Worm (Caenorhabditis elegans): Measurements from ENCODE around the gene srab-21.

The srab-21 gene

ce11 chrV:3424341-3424740 is at the start of gene srab-21:
srab-21 (minus strand) TSS chrV:3424441.
- TF ChIP-seq unc-62 (GFP tag; optimal IDR thresholded peaks at IDR 0.05), result no peak

- no peak for TF ChIP-seq unc-62 (GFP tag; optimal IDR thresholded peaks at IDR 0.05)
Measured at ce11 chrV:3470782-3471181, 46.5 kb upstream of the srab-21 start, which contains the start of gene srbc-29. srbc-29 (minus strand) TSS chrV:3470882.

ce11 chrV:3468436-3468835 is 44.2 kb upstream of the srab-21 start, which contains the start of gene gst-33:
gst-33 (minus strand) TSS chrV:3468562.
- no peak for TF ChIP-seq unc-62 (GFP tag; optimal IDR thresholded peaks at IDR 0.05)

- TF ChIP-seq unc-62 (GFP tag; optimal IDR thresholded peaks at IDR 0.05), result no peak
Measured at ce11 chrV:3464897-3465296, 40.7 kb upstream of the srab-21 start.

ce11 chrV:3463514-3463913 is 39.3 kb upstream of the srab-21 start, which contains the start of gene slc-28.1:
slc-28.1 (plus strand) TSS chrV:3463814.
- no peak for TF ChIP-seq unc-62 (GFP tag; optimal IDR thresholded peaks at IDR 0.05)

ce11 chrV:3459919-3460318 is 35.7 kb upstream of the srab-21 start, which contains the start of gene slc-28.2:
slc-28.2 (plus strand) TSS chrV:3460219.
- TF ChIP-seq unc-62 (GFP tag; optimal IDR thresholded peaks at IDR 0.05), result no peak

ce11 chrV:3455135-3455747 is 31.0 kb upstream of the srab-21 start:
- no peak for TF ChIP-seq unc-62 (GFP tag; optimal IDR thresholded peaks at IDR 0.05)

ce11 chrV:3454620-3455019 is 30.4 kb upstream of the srab-21 start:
- no peak for TF ChIP-seq unc-62 (GFP tag; optimal IDR thresholded peaks at IDR 0.05)

- no peak for TF ChIP-seq unc-62 (GFP tag; optimal IDR thresholded peaks at IDR 0.05)
Measured at ce11 chrV:3452489-3452888, 28.2 kb upstream of the srab-21 start.

- no peak for TF ChIP-seq unc-62 (GFP tag; optimal IDR thresholded peaks at IDR 0.05)
Measured at ce11 chrV:3451646-3452045, 27.4 kb upstream of the srab-21 start.

ce11 chrV:3450351-3450750 is 26.1 kb upstream of the srab-21 start:
- no peak for TF ChIP-seq unc-62 (GFP tag; optimal IDR thresholded peaks at IDR 0.05)

- no peak for TF ChIP-seq unc-62 (GFP tag; optimal IDR thresholded peaks at IDR 0.05)
Measured at ce11 chrV:3449810-3450209, 25.6 kb upstream of the srab-21 start.

- TF ChIP-seq unc-62 (GFP tag; optimal IDR thresholded peaks at IDR 0.05), result no peak
Measured at ce11 chrV:3445090-3445832, 21.0 kb upstream of the srab-21 start.

ce11 chrV:3444777-3445089 is 20.5 kb upstream of the srab-21 start, which contains the start of gene cfz-2:
cfz-2 (minus strand) TSS chrV:3444877.
- no peak for TF ChIP-seq unc-62 (GFP tag; optimal IDR thresholded peaks at IDR 0.05)

- no peak for TF ChIP-seq unc-62 (GFP tag; optimal IDR thresholded peaks at IDR 0.05)
Measured at ce11 chrV:3442609-3443008, 18.4 kb upstream of the srab-21 start.

ce11 chrV:3431535-3431990 is 7.3 kb upstream of the srab-21 start, which contains the start of the genes T20D4.19 and srj-9:
T20D4.19 (minus strand) TSS chrV:3431635.
srj-9 (plus strand) TSS chrV:3431940.
- no peak for TF ChIP-seq unc-62 (GFP tag; optimal IDR thresholded peaks at IDR 0.05)

ce11 chrV:3428697-3429096 is 4.5 kb upstream of the srab-21 start, which contains the start of gene srab-20:
srab-20 (plus strand) TSS chrV:3428997.
- no peak for TF ChIP-seq unc-62 (GFP tag; optimal IDR thresholded peaks at IDR 0.05)

Measured in whole organism, dauer.